Fruit fly (Drosophila melanogaster) whole organism, embryonic: ENCODE data around the gene IM33.

Experiments used
- Asciz ChIP-seq: fragments of 200-800 bp; sonication (Bioruptor generic); optimal IDR thresholded peaks from 2 replicates; lab custom pipeline; 2017; ENCODE audit warnings: missing biosample characterization, mild to moderate bottlenecking, missing genetic modification characterization, missing genetic modification reagents
- BtbVII ChIP-seq: fragments of 200-800 bp; sonication (Bioruptor generic); optimal IDR thresholded peaks from 3 replicates; lab custom pipeline; 2017; ENCODE audit warnings: missing biosample characterization, mild to moderate bottlenecking, missing genetic modification characterization
- CG11456 ChIP-seq: fragments of 200-800 bp; sonication (Bioruptor generic); IDR thresholded peaks from 3 replicates; pipeline ENCODE4 v1.3.6; 2022; ENCODE audit warnings: missing biosample characterization, missing genetic modification characterization
- CG12659 ChIP-seq: fragments of 200-800 bp; sonication (Bioruptor generic); optimal IDR thresholded peaks from 3 replicates; lab custom pipeline; 2017; ENCODE audit warnings: mild to moderate bottlenecking, missing biosample characterization, missing genetic modification reagents, missing genetic modification characterization
- CG15696 ChIP-seq: fragments of 200-800 bp; sonication (Bioruptor generic); optimal IDR thresholded peaks from 2 replicates; lab custom pipeline; 2019; ENCODE audit warnings: missing biosample characterization, mild to moderate bottlenecking, missing genetic modification characterization, moderate library complexity
- CG17328 ChIP-seq: fragments of 200-800 bp; sonication (Bioruptor generic); IDR thresholded peaks from 2 replicates; pipeline ENCODE4 v1.3.6; 2022; ENCODE audit warnings: missing biosample characterization, missing genetic modification characterization
- CG18011 ChIP-seq: fragments of 200-800 bp; sonication (Bioruptor generic); optimal IDR thresholded peaks from 2 replicates; lab custom pipeline; 2017; ENCODE audit warnings: missing biosample characterization, missing genetic modification characterization, mild to moderate bottlenecking, moderate library complexity, missing genotype
- CG2712 ChIP-seq: fragments of 200-800 bp; optimal IDR thresholded peaks from 3 replicates; lab custom pipeline; 2019; ENCODE audit warnings: missing biosample characterization, mild to moderate bottlenecking, missing genetic modification characterization, moderate library complexity
- CG30403 ChIP-seq: fragments of 200-800 bp; sonication (Bioruptor generic); optimal IDR thresholded peaks from 3 replicates; lab custom pipeline; 2016; ENCODE audit warnings: missing biosample characterization, missing genetic modification characterization
- CG31441 ChIP-seq: fragments of 200-800 bp; sonication (Bioruptor generic); IDR thresholded peaks from 2 replicates; pipeline ENCODE4 v1.3.6; 2022; ENCODE audit warnings: missing biosample characterization, missing genetic modification characterization
- CG33213 ChIP-seq: fragments of 200-800 bp; sonication (Bioruptor generic); optimal IDR thresholded peaks from 3 replicates; lab custom pipeline; 2016; ENCODE audit warnings: missing biosample characterization, missing genetic modification characterization
- CG4328 ChIP-seq: fragments of 200-800 bp; sonication (Bioruptor generic); optimal IDR thresholded peaks from 3 replicates; lab custom pipeline; 2017; ENCODE audit warnings: missing biosample characterization, missing genetic modification reagents, missing genetic modification characterization
- CG7357 ChIP-seq: fragments of 200-800 bp; sonication (Bioruptor generic); IDR thresholded peaks from 3 replicates; pipeline ENCODE4 v1.3.6; 2022; ENCODE audit warnings: missing biosample characterization, missing genetic modification characterization
- CG8290 ChIP-seq, 3 experiments: fragments of 200-800 bp; sonication (Bioruptor generic); optimal IDR thresholded peaks; 2 replicates each; lab custom pipeline; 2016 to 2019; ENCODE audit warnings: missing biosample characterization in 3 of 3, missing genetic modification characterization in 3 of 3, mild to moderate bottlenecking in 2 of 3, moderate library complexity in 1 of 3
- CG9727 ChIP-seq: fragments of 200-800 bp; sonication (Bioruptor generic); optimal IDR thresholded peaks from 3 replicates; lab custom pipeline; 2017; ENCODE audit warnings: missing biosample characterization, mild to moderate bottlenecking, missing genetic modification characterization
- CG9817 ChIP-seq: fragments of 200-800 bp; sonication (Bioruptor generic); optimal IDR thresholded peaks from 2 replicates; lab custom pipeline; 2018; ENCODE audit warnings: missing biosample characterization, mild to moderate bottlenecking, missing genetic modification characterization, moderate library complexity
- CHES-1-like ChIP-seq: fragments of 200-800 bp; sonication (Bioruptor generic); optimal IDR thresholded peaks from 2 replicates; lab custom pipeline; 2016; ENCODE audit warnings: missing biosample characterization, missing genetic modification characterization
- D19A ChIP-seq: fragments of 200-800 bp; optimal IDR thresholded peaks from 3 replicates; lab custom pipeline; 2019; ENCODE audit warnings: missing biosample characterization, mild to moderate bottlenecking, missing genetic modification characterization, moderate library complexity
- Dref ChIP-seq: fragments of 200-800 bp; sonication (Bioruptor generic); IDR thresholded peaks from 2 replicates; pipeline ENCODE4 v1.3.6; 2022; ENCODE audit warnings: missing biosample characterization, missing genetic modification characterization
- E2f1 ChIP-seq: fragments of 200-800 bp; sonication (Bioruptor generic); IDR thresholded peaks from 2 replicates; pipeline ENCODE4 v1.3.6; 2022; ENCODE audit warnings: missing biosample characterization, missing genetic modification characterization
- E2f2 ChIP-seq: fragments of 200-800 bp; sonication (Bioruptor generic); IDR thresholded peaks from 2 replicates; pipeline ENCODE4 v1.3.6; 2022; ENCODE audit warnings: missing biosample characterization, missing genetic modification characterization
- Gug ChIP-seq: fragments of 200-800 bp; sonication (Bioruptor generic); IDR thresholded peaks from 4 replicates; pipeline ENCODE4 v1.3.6; 2022; ENCODE audit warnings: missing biosample characterization, missing genetic modification characterization
- HLH3B ChIP-seq: fragments of 200-800 bp; sonication (Bioruptor generic); IDR thresholded peaks from 2 replicates; pipeline ENCODE4 v1.3.6; 2022; ENCODE audit warnings: missing biosample characterization, missing genetic modification characterization
- Hr3 ChIP-seq: fragments of 200-800 bp; sonication (Bioruptor generic); optimal IDR thresholded peaks from 3 replicates; lab custom pipeline; 2016; ENCODE audit warnings: missing biosample characterization, missing genetic modification characterization
- Oaz ChIP-seq: fragments of 200-800 bp; sonication (Bioruptor generic); IDR thresholded peaks from 2 replicates; pipeline ENCODE4 v1.3.6; 2022; ENCODE audit warnings: missing biosample characterization, missing genetic modification characterization
- Ptx1 ChIP-seq: fragments of 200-800 bp; sonication (Bioruptor generic); IDR thresholded peaks from 2 replicates; pipeline ENCODE4 v1.3.6; 2022; ENCODE audit warnings: missing biosample characterization, missing genetic modification characterization
- Xbp1 ChIP-seq: fragments of 200-800 bp; sonication (Bioruptor generic); optimal IDR thresholded peaks from 3 replicates; lab custom pipeline; 2016; ENCODE audit warnings: missing biosample characterization, mild to moderate bottlenecking, missing genetic modification characterization
- YL-1 ChIP-seq: fragments of 200-800 bp; sonication (Bioruptor generic); optimal IDR thresholded peaks from 3 replicates; lab custom pipeline; 2017; ENCODE audit warnings: missing biosample characterization, mild to moderate bottlenecking, missing genetic modification characterization
- bsh ChIP-seq, 2 experiments: fragments of 200-800 bp; sonication (Bioruptor generic); optimal IDR thresholded peaks; 2 replicates each; lab custom pipeline; 2017 to 2018; ENCODE audit warnings: mild to moderate bottlenecking in 2 of 2, missing biosample characterization in 2 of 2, missing genetic modification characterization in 2 of 2, moderate library complexity in 1 of 2
- dmrt99B ChIP-seq: fragments of 200-800 bp; sonication (Bioruptor generic); optimal IDR thresholded peaks from 2 replicates; lab custom pipeline; 2018; ENCODE audit warnings: missing biosample characterization, mild to moderate bottlenecking, missing genetic modification characterization, moderate library complexity
- fd96Cb ChIP-seq: fragments of 200-800 bp; sonication (Bioruptor generic); optimal IDR thresholded peaks from 2 replicates; lab custom pipeline; 2018; ENCODE audit warnings: missing biosample characterization, mild to moderate bottlenecking, missing genetic modification characterization, moderate library complexity
- gsb-n ChIP-seq: fragments of 200-800 bp; sonication (Bioruptor generic); optimal IDR thresholded peaks from 3 replicates; lab custom pipeline; 2018; ENCODE audit warnings: missing biosample characterization, mild to moderate bottlenecking, missing genetic modification characterization
- jigr1 ChIP-seq: fragments of 200-800 bp; sonication (Bioruptor generic); IDR thresholded peaks from 3 replicates; pipeline ENCODE4 v1.3.6; 2022; ENCODE audit warnings: missing biosample characterization, missing genetic modification characterization
- kni ChIP-seq: fragments of 200-800 bp; sonication (Bioruptor generic); optimal IDR thresholded peaks from 3 replicates; lab custom pipeline; 2017; ENCODE audit warnings: mild to moderate bottlenecking, missing biosample characterization, missing genetic modification reagents, missing genetic modification characterization
- nerfin-1 ChIP-seq: fragments of 200-800 bp; sonication (Bioruptor generic); optimal IDR thresholded peaks from 3 replicates; lab custom pipeline; 2019; ENCODE audit warnings: missing biosample characterization, mild to moderate bottlenecking, missing genetic modification characterization, moderate library complexity
- oc ChIP-seq: fragments of 200-800 bp; sonication (Bioruptor generic); optimal IDR thresholded peaks from 2 replicates; lab custom pipeline; 2018; ENCODE audit warnings: missing biosample characterization, mild to moderate bottlenecking, missing genetic modification characterization, moderate library complexity
- peb ChIP-seq: fragments of 200-800 bp; sonication (Bioruptor generic); IDR thresholded peaks from 2 replicates; pipeline ENCODE4 v1.3.6; 2022; ENCODE audit warnings: missing biosample characterization, missing genetic modification characterization
- phol ChIP-seq: fragments of 200-800 bp; sonication (Bioruptor generic); optimal IDR thresholded peaks from 3 replicates; lab custom pipeline; 2018; ENCODE audit warnings: missing biosample characterization, mild to moderate bottlenecking, missing genetic modification characterization, moderate library complexity
- pros ChIP-seq: fragments of 200-800 bp; sonication (Bioruptor generic); optimal IDR thresholded peaks from 3 replicates; lab custom pipeline; 2019; ENCODE audit warnings: missing biosample characterization, mild to moderate bottlenecking, missing genetic modification characterization, moderate library complexity
- pum ChIP-seq: fragments of 200-800 bp; sonication (Bioruptor generic); optimal IDR thresholded peaks from 2 replicates; lab custom pipeline; 2016; ENCODE audit warnings: missing biosample characterization, missing genetic modification characterization
- seq ChIP-seq: fragments of 200-800 bp; sonication (Bioruptor generic); IDR thresholded peaks from 2 replicates; pipeline ENCODE4 v1.3.6; 2022; ENCODE audit warnings: missing biosample characterization, missing genetic modification characterization
- sima ChIP-seq: fragments of 200-800 bp; sonication (Bioruptor generic); optimal IDR thresholded peaks from 2 replicates; lab custom pipeline; 2016; ENCODE audit warnings: missing biosample characterization, missing genetic modification characterization
- ttk ChIP-seq: fragments of 200-800 bp; sonication (Bioruptor generic); IDR thresholded peaks from 2 replicates; pipeline ENCODE4 v2.1.2; 2022; ENCODE audit warnings: missing biosample characterization, missing genetic modification characterization
- vvl ChIP-seq: fragments of 200-800 bp; sonication (Bioruptor generic); IDR thresholded peaks from 2 replicates; pipeline ENCODE4 v1.3.6; 2022; ENCODE audit warnings: missing biosample characterization, missing genetic modification characterization
- wor ChIP-seq: fragments of 200-800 bp; sonication (Bioruptor generic); IDR thresholded peaks from 2 replicates; pipeline ENCODE4 v1.3.6; 2022; ENCODE audit warnings: missing biosample characterization, missing genetic modification characterization

The IM33 gene

dm6 chr2L:3675770-3676169 is 20.7 kb downstream of the IM33 start (continued):
- peak; percentile 41 for TF ChIP-seq CG15696
- no peak for TF ChIP-seq wor (GFP tag; lab: Robert Waterston, UW)
- no peak for TF ChIP-seq jigr1
- peak; percentile 28 for TF ChIP-seq oc
- TF ChIP-seq peb (GFP tag; lab: Robert Waterston, UW), result no peak
- no peak for TF ChIP-seq Gug (GFP tag; lab: Robert Waterston, UW)
- peak; percentile 48; the same call in 1 of the 2 replicates for TF ChIP-seq CG31441
- peak in 1 of 2 experiments; percentile 66 for TF ChIP-seq bsh (GFP tag; optimal IDR thresholded peaks at IDR 0.05; lab: Kevin White, UChicago)
- peak; percentile 18 for TF ChIP-seq CG9727 (GFP tag; lab: Kevin White, UChicago)
- TF ChIP-seq CG18011 (GFP tag; lab: Kevin White, UChicago), result no peak
- TF ChIP-seq seq (GFP tag; lab: Robert Waterston, UW), result no peak
- peak; percentile 38 for TF ChIP-seq Xbp1 (GFP tag; lab: Kevin White, UChicago)
- peak; percentile 10 for TF ChIP-seq CG30403 (GFP tag; lab: Kevin White, UChicago)
- 0 out of 2 replicates have a peak, but pooled peaks have one; percentile 19 for TF ChIP-seq vvl (GFP tag; lab: Robert Waterston, UW)
- 0 out of 2 replicates have a peak, but pooled peaks have one; percentile 17 for TF ChIP-seq HLH3B (GFP tag; lab: Robert Waterston, UW)
- TF ChIP-seq gsb-n (tag; lab: Kevin White, UChicago), result peak; percentile 35
- TF ChIP-seq Hr3, result no peak
- TF ChIP-seq Ptx1 (GFP tag; lab: Robert Waterston, UW), result 0 out of 2 replicates have a peak, but pooled peaks have one; percentile 14
- no peak for TF ChIP-seq CG33213 (GFP tag; lab: Kevin White, UChicago)
- TF ChIP-seq YL-1, result no peak
- TF ChIP-seq kni (GFP tag; lab: Kevin White, UChicago), result no peak
- no peak for TF ChIP-seq CG11456 (GFP tag; lab: Robert Waterston, UW)
- peak; percentile 19 for TF ChIP-seq pum (GFP tag; lab: Kevin White, UChicago)
- no peak for TF ChIP-seq BtbVII (GFP tag; lab: Kevin White, UChicago)
- 0 out of 2 replicates have a peak, but pooled peaks have one; percentile 7 for TF ChIP-seq E2f2 (GFP tag; lab: Robert Waterston, UW)
- peak; percentile 57 for TF ChIP-seq dmrt99B (tag; lab: Kevin White, UChicago)
- no peak for TF ChIP-seq pros
- peak; percentile 46; the same call in 1 of the 2 replicates for TF ChIP-seq E2f1 (GFP tag; lab: Robert Waterston, UW)
- peak; percentile 58 for TF ChIP-seq phol (tag; lab: Kevin White, UChicago)
- no peak for TF ChIP-seq CG8290 (GFP tag; optimal IDR thresholded peaks at IDR 0.05; lab: Kevin White, UChicago)
- TF ChIP-seq CG8290 (tag; optimal IDR thresholded peaks at IDR 0.05; lab: Kevin White, UChicago), result no peak
- TF ChIP-seq CG9817 (tag; lab: Kevin White, UChicago), result peak; percentile 4
- TF ChIP-seq CHES-1-like (GFP tag; lab: Kevin White, UChicago), result no peak
- TF ChIP-seq fd96Cb (tag; lab: Kevin White, UChicago), result peak; percentile 55
- TF ChIP-seq D19A (tag; lab: Kevin White, UChicago), result peak; percentile 25
- peak; percentile 67 for TF ChIP-seq CG2712
- no peak for TF ChIP-seq CG4328 (GFP tag; lab: Kevin White, UChicago)
- TF ChIP-seq CG7357, result peak; percentile 37; the same call in 1 of the 3 replicates
- no peak for TF ChIP-seq Asciz (GFP tag; lab: Kevin White, UChicago)
- TF ChIP-seq ttk (GFP tag; lab: Robert Waterston, UW), result 0 out of 2 replicates have a peak, but pooled peaks have one; percentile 20
- TF ChIP-seq Oaz (GFP tag; lab: Robert Waterston, UW), result no peak
- no peak for TF ChIP-seq sima (GFP tag; lab: Kevin White, UChicago)
- peak; percentile 35; the same call in 1 of the 2 replicates for TF ChIP-seq CG17328 (GFP tag; lab: Robert Waterston, UW)
- peak; percentile 19 for TF ChIP-seq nerfin-1 (tag; lab: Kevin White, UChicago)
- no peak for TF ChIP-seq Dref
- no peak for TF ChIP-seq CG12659 (GFP tag; lab: Kevin White, UChicago)
